In the genomic region with DNA sequence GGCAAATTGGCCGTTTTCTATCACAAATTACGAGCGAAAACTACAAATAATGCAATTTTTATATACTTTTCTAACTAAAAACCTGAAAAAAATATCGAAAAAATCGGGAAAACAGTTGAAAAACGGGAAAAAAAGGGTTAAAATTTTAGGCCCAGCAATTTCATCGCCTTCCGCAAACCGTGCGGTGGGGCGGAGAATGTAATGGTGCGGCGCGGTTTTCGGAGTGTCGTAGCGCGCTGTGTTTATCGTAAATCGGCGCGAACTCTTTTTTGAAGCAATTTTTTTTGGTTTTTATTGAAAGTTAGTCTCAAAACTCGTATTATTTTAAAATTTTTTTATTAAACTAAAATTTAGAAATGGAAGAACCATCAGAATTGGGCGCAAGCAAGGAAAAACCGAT, we compare ENCODE assay signal across 3 worm cellular contexts.
TF ChIP-seq lines count a peak whose summit lies in the region.

A gene (plus strand): TSS at position 352 of the 400 bp plus-strand sequence.

TF ChIP-seq in whole organism, L1 larva, 84 proteins besides CTCF, POLR2A, EP300 and RAD21 (continued from another document and continues in another):
- TF ChIP-seq lsy-2 (tag; optimal IDR thresholded peaks at IDR 0.05; lab: Kevin White, UChicago), result peak; percentile 80 to 89
- peak; percentile 79 to 82 for TF ChIP-seq efl-1 (optimal IDR thresholded peaks at IDR 0.05; lab: Kevin White, UChicago)
- TF ChIP-seq efl-1 (GFP tag; optimal IDR thresholded peaks at IDR 0.05 in 1 of 2; lab: Kevin White, UChicago), result peak; percentile 84 to 98
- TF ChIP-seq unc-130 (tag; optimal IDR thresholded peaks at IDR 0.05; lab: Kevin White, UChicago), result peak; percentile 86
- TF ChIP-seq irx-1 (tag; optimal IDR thresholded peaks at IDR 0.05; lab: Kevin White, UChicago), result peak; percentile 40
- TF ChIP-seq xbp-1 (tag; optimal IDR thresholded peaks at IDR 0.05; lab: Kevin White, UChicago), result no peak
- TF ChIP-seq C34B4.2 (tag; optimal IDR thresholded peaks at IDR 0.05; lab: Kevin White, UChicago), result no peak
- TF ChIP-seq unc-98 (GFP tag; IDR thresholded peaks at IDR 0.05; lab: Robert Waterston, UW), result no peak
- peak; percentile 76 to 88 (median 81) for TF ChIP-seq dpl-1 (GFP tag; optimal IDR thresholded peaks at IDR 0.05; lab: Kevin White, UChicago)
- peak; percentile 61 for TF ChIP-seq F16B12.6 (tag; optimal IDR thresholded peaks at IDR 0.05; lab: Kevin White, UChicago)
- TF ChIP-seq blmp-1 (tag; optimal IDR thresholded peaks at IDR 0.05; lab: Kevin White, UChicago), result peak; percentile 66
- peak; percentile 89 for TF ChIP-seq C16A3.4 (tag; optimal IDR thresholded peaks at IDR 0.05; lab: Kevin White, UChicago)
- no peak for TF ChIP-seq unc-86 (tag; optimal IDR thresholded peaks at IDR 0.05; lab: Kevin White, UChicago)
- no peak for TF ChIP-seq hlh-4 (tag; optimal IDR thresholded peaks at IDR 0.05; lab: Kevin White, UChicago)
- TF ChIP-seq aly-2 (tag; optimal IDR thresholded peaks at IDR 0.05; lab: Kevin White, UChicago), result no peak
- peak; percentile 56 for TF ChIP-seq egl-13 (tag; optimal IDR thresholded peaks at IDR 0.05; lab: Kevin White, UChicago)
- TF ChIP-seq tbx-2 (tag; optimal IDR thresholded peaks at IDR 0.05; lab: Kevin White, UChicago), result peak; percentile 27
- TF ChIP-seq skn-1 (tag; optimal IDR thresholded peaks at IDR 0.05; lab: Kevin White, UChicago), result peak; percentile 84
- peak; percentile 54 for TF ChIP-seq lin-13 (GFP tag; optimal IDR thresholded peaks at IDR 0.05; lab: Kevin White, UChicago)
- peak; percentile 39 for TF ChIP-seq snpc-4 (tag; optimal IDR thresholded peaks at IDR 0.05; lab: Kevin White, UChicago)
- no peak for TF ChIP-seq lir-3 (tag; optimal IDR thresholded peaks at IDR 0.05; lab: Kevin White, UChicago; ENCODE audit: poor library complexity)
- TF ChIP-seq lin-15B (tag; optimal IDR thresholded peaks at IDR 0.05; lab: Kevin White, UChicago), result peak; percentile 99
- no peak for TF ChIP-seq mab-9 (GFP tag; IDR thresholded peaks at IDR 0.05; lab: Robert Waterston, UW)
- TF ChIP-seq nhr-71 (tag; optimal IDR thresholded peaks at IDR 0.05; lab: Kevin White, UChicago), result peak; percentile 88
- TF ChIP-seq ztf-11 (tag; optimal IDR thresholded peaks at IDR 0.05; lab: Kevin White, UChicago), result no peak
- peak; percentile 52 for TF ChIP-seq dsc-1 (tag; optimal IDR thresholded peaks at IDR 0.05; lab: Kevin White, UChicago)
- no peak for TF ChIP-seq hlh-17 (GFP tag; optimal IDR thresholded peaks at IDR 0.05; lab: Kevin White, UChicago; ENCODE audit: borderline replicate concordance)
- TF ChIP-seq lin-35 (GFP tag; optimal IDR thresholded peaks at IDR 0.05; lab: Kevin White, UChicago), result peak; percentile 82 to 92
- no peak for TF ChIP-seq ama-1 (optimal IDR thresholded peaks at IDR 0.05; lab: Kevin White, UChicago)
- TF ChIP-seq ceh-8 (GFP tag; optimal IDR thresholded peaks at IDR 0.05; lab: Kevin White, UChicago), result no peak
- TF ChIP-seq zip-4 (GFP tag; optimal IDR thresholded peaks at IDR 0.05; lab: Kevin White, UChicago), result no peak
- no peak for TF ChIP-seq ceh-90 (tag; optimal IDR thresholded peaks at IDR 0.05; lab: Kevin White, UChicago)
- TF ChIP-seq jun-1 (tag; optimal IDR thresholded peaks at IDR 0.05; lab: Kevin White, UChicago), result peak; percentile 54
- TF ChIP-seq fkh-10 (GFP tag; optimal IDR thresholded peaks at IDR 0.05; lab: Kevin White, UChicago), result peak; percentile 37
- TF ChIP-seq nhr-77 (tag; optimal IDR thresholded peaks at IDR 0.05; lab: Kevin White, UChicago), result peak; percentile 58
- no peak for TF ChIP-seq grh-1 (GFP tag; IDR thresholded peaks at IDR 0.05; lab: Robert Waterston, UW)
- TF ChIP-seq mep-1 (tag; optimal IDR thresholded peaks at IDR 0.05; lab: Kevin White, UChicago), result peak; percentile 74
- TF ChIP-seq nhr-20 (tag; optimal IDR thresholded peaks at IDR 0.05; lab: Kevin White, UChicago), result peak; percentile 79
- no peak for TF ChIP-seq pag-3 (tag; optimal IDR thresholded peaks at IDR 0.05; lab: Kevin White, UChicago; ENCODE audit: borderline replicate concordance, insufficient read depth)
- peak; percentile 32 for TF ChIP-seq nhr-90 (tag; optimal IDR thresholded peaks at IDR 0.05; lab: Kevin White, UChicago; ENCODE audit: poor library complexity)
- TF ChIP-seq mdl-1 (tag; optimal IDR thresholded peaks at IDR 0.05; lab: Kevin White, UChicago), result peak in 1 of 2 experiments; percentile 53
- TF ChIP-seq hpl-2 (GFP tag; optimal IDR thresholded peaks at IDR 0.05; lab: Kevin White, UChicago), result no peak

TF ChIP-seq in whole organism, L3 larva, 47 proteins besides CTCF, POLR2A, EP300 and RAD21 (continued from another document):
- TF ChIP-seq R02D3.7 (tag; optimal IDR thresholded peaks at IDR 0.05; lab: Kevin White, UChicago) (peak; percentile 91), elt-2 (tag; optimal IDR thresholded peaks at IDR 0.05; lab: Kevin White, UChicago) (no peak), lsy-12 (tag; optimal IDR thresholded peaks at IDR 0.05; lab: Kevin White, UChicago) (no peak), ZK546.5 (tag; optimal IDR thresholded peaks at IDR 0.05; lab: Kevin White, UChicago) (no peak), nhr-23 (tag; optimal IDR thresholded peaks at IDR 0.05; lab: Kevin White, UChicago) (peak; percentile 84), nhr-25 (tag; optimal IDR thresholded peaks at IDR 0.05; lab: Kevin White, UChicago) (peak; percentile 73), lin-39 (tag; optimal IDR thresholded peaks at IDR 0.05; lab: Kevin White, UChicago) (peak; percentile 85)

TF ChIP-seq in whole organism, young adult, 124 proteins besides CTCF, POLR2A, EP300 and RAD21 (continued from another document):
- TF ChIP-seq fkh-3 (tag; optimal IDR thresholded peaks at IDR 0.05; lab: Kevin White, UChicago) (no peak), F10E7.11 (tag; optimal IDR thresholded peaks at IDR 0.05; lab: Kevin White, UChicago) (no peak), snpc-4 (GFP tag; optimal IDR thresholded peaks at IDR 0.05; lab: Kevin White, UChicago) (no peak), snpc-4 (tag; optimal IDR thresholded peaks at IDR 0.05; lab: Kevin White, UChicago) (peak in 2 of 4 experiments; percentile 54 to 71)
